Fruit fly (Drosophila melanogaster) whole organism, embryonic: ENCODE results near the gene pbl.

Experiments used
- Atf-2 ChIP-seq: fragments of 200-800 bp; sonication (Bioruptor generic); optimal IDR thresholded peaks from 2 replicates; lab custom pipeline; 2016; ENCODE audit warnings: missing biosample characterization, missing genetic modification characterization
- Awh ChIP-seq: fragments of 200-800 bp; sonication (Bioruptor generic); IDR thresholded peaks from 2 replicates; pipeline ENCODE4, ENCODE4 v1.3.6; 2022; ENCODE audit warnings: missing biosample characterization, missing genetic modification characterization
- C15 ChIP-seq: fragments of 200-800 bp; sonication (Bioruptor generic); IDR thresholded peaks from 3 replicates; pipeline ENCODE4 v1.3.6; 2022; ENCODE audit warnings: missing biosample characterization, missing genetic modification characterization
- CG10543 ChIP-seq: fragments of 200-800 bp; sonication (Bioruptor generic); optimal IDR thresholded peaks from 3 replicates; lab custom pipeline; 2017; ENCODE audit warnings: missing biosample characterization, mild to moderate bottlenecking, missing genetic modification characterization, moderate library complexity
- CG11085 ChIP-seq: fragments of 200-800 bp; sonication (Bioruptor generic); IDR thresholded peaks from 2 replicates; pipeline ENCODE4 v1.3.6; 2022; ENCODE audit warnings: missing biosample characterization, missing genetic modification characterization
- CG11093 ChIP-seq: fragments of 200-800 bp; sonication (Bioruptor generic); IDR thresholded peaks from 3 replicates; pipeline ENCODE4 v1.3.6; 2022; ENCODE audit warnings: missing biosample characterization, missing genetic modification characterization
- CG11398 ChIP-seq: fragments of 200-800 bp; sonication (Bioruptor generic); optimal IDR thresholded peaks from 2 replicates; lab custom pipeline; 2016; ENCODE audit warnings: missing biosample characterization, missing genetic modification characterization
- CG11723 ChIP-seq: fragments of 200-800 bp; sonication (Bioruptor generic); optimal IDR thresholded peaks from 2 replicates; lab custom pipeline; 2017; ENCODE audit warnings: missing biosample characterization, mild to moderate bottlenecking, missing genetic modification characterization
- CG12071 ChIP-seq: fragments of 200-800 bp; sonication (Bioruptor generic); optimal IDR thresholded peaks from 3 replicates; lab custom pipeline; 2018; ENCODE audit warnings: missing biosample characterization, mild to moderate bottlenecking, missing genetic modification characterization
- CG12219 ChIP-seq: fragments of 200-800 bp; sonication (Bioruptor generic); optimal IDR thresholded peaks from 3 replicates; lab custom pipeline; 2018; ENCODE audit warnings: missing biosample characterization, mild to moderate bottlenecking, missing genetic modification characterization
- CG13624 ChIP-seq: fragments of 200-800 bp; sonication (Bioruptor generic); optimal IDR thresholded peaks from 2 replicates; lab custom pipeline; 2016; ENCODE audit warnings: missing biosample characterization, missing genetic modification characterization
- CG15073 ChIP-seq: fragments of 200-800 bp; sonication (Bioruptor generic); optimal IDR thresholded peaks from 2 replicates; lab custom pipeline; 2016; ENCODE audit warnings: missing biosample characterization, missing genetic modification characterization
- CG17361 ChIP-seq: fragments of 200-800 bp; sonication (Bioruptor generic); IDR thresholded peaks from 3 replicates; pipeline ENCODE4 v1.3.6; 2022; ENCODE audit warnings: missing biosample characterization, missing genetic modification characterization
- CG17385 ChIP-seq: fragments of 200-800 bp; sonication (Bioruptor generic); optimal IDR thresholded peaks from 3 replicates; lab custom pipeline; 2018; ENCODE audit warnings: missing biosample characterization, mild to moderate bottlenecking, missing genetic modification characterization
- CG2116 ChIP-seq: fragments of 200-800 bp; sonication (Bioruptor generic); optimal IDR thresholded peaks from 3 replicates; lab custom pipeline; 2018; ENCODE audit warnings: missing biosample characterization, mild to moderate bottlenecking, missing genetic modification characterization
- CG32772 ChIP-seq: fragments of 200-800 bp; sonication (Bioruptor generic); IDR thresholded peaks from 2 replicates; pipeline ENCODE4 v1.3.6; 2022; ENCODE audit warnings: missing biosample characterization, missing genetic modification characterization
- CG4730 ChIP-seq: fragments of 200-800 bp; sonication (Bioruptor generic); IDR thresholded peaks from 2 replicates; pipeline ENCODE4 v1.3.6; 2022; ENCODE audit warnings: missing biosample characterization, missing genetic modification characterization
- CG5953 ChIP-seq: fragments of 200-800 bp; sonication (Bioruptor generic); IDR thresholded peaks from 2 replicates; pipeline ENCODE4 v1.3.6; 2022; ENCODE audit warnings: missing biosample characterization, missing genetic modification characterization
- CG7271 ChIP-seq: fragments of 200-800 bp; sonication (Bioruptor generic); optimal IDR thresholded peaks from 2 replicates; lab custom pipeline; 2018; ENCODE audit warnings: missing biosample characterization, mild to moderate bottlenecking, missing genetic modification characterization, moderate library complexity
- CG7556 ChIP-seq: fragments of 200-800 bp; sonication (Bioruptor generic); optimal IDR thresholded peaks from 2 replicates; lab custom pipeline; 2017; ENCODE audit warnings: missing biosample characterization, mild to moderate bottlenecking, missing genetic modification characterization
- CG8281 ChIP-seq: fragments of 200-800 bp; sonication (Bioruptor generic); optimal IDR thresholded peaks from 2 replicates; lab custom pipeline; 2018; ENCODE audit warnings: missing biosample characterization, mild to moderate bottlenecking, missing genetic modification characterization, moderate library complexity
- CG8478 ChIP-seq: fragments of >200 bp; optimal IDR thresholded peaks from 2 replicates; lab custom pipeline; 2018
- CG9876 ChIP-seq: fragments of 200-800 bp; sonication (Bioruptor generic); optimal IDR thresholded peaks from 2 replicates; lab custom pipeline; 2016; ENCODE audit warnings: missing biosample characterization, missing genetic modification characterization
- Eip74EF ChIP-seq, 2 experiments: fragments of 200-800 bp in 1 of 2; fragments of >200 bp in 1 of 2; sonication (Bioruptor generic) in 1 of 2; optimal IDR thresholded peaks; 2 replicates each; lab custom pipeline; 2017 to 2019; ENCODE audit warnings: missing biosample characterization in 2 of 2, missing genetic modification characterization in 2 of 2, mild to moderate bottlenecking in 1 of 2, moderate library complexity in 1 of 2
- Elba2 ChIP-seq: fragments of 200-800 bp; sonication (Bioruptor generic); optimal IDR thresholded peaks from 3 replicates; lab custom pipeline; 2016; ENCODE audit warnings: missing biosample characterization, missing genetic modification characterization
- Ets65A ChIP-seq: fragments of 200-800 bp; sonication (Bioruptor generic); peaks from one replicate; lab custom pipeline; 2016; ENCODE audit warnings: missing biosample characterization, missing genetic modification characterization
- HmgZ ChIP-seq: fragments of 200-800 bp; sonication (Bioruptor generic); optimal IDR thresholded peaks from 2 replicates; lab custom pipeline; 2018; ENCODE audit warnings: missing biosample characterization, mild to moderate bottlenecking, missing genetic modification characterization
- Hr3 ChIP-seq: fragments of 200-800 bp; sonication (Bioruptor generic); optimal IDR thresholded peaks from 3 replicates; lab custom pipeline; 2016; ENCODE audit warnings: missing biosample characterization, missing genetic modification characterization
- Med ChIP-seq: fragments of 200-800 bp; sonication (Bioruptor generic); peaks from one replicate; lab custom pipeline; 2016; ENCODE audit warnings: missing biosample characterization, missing genetic modification characterization, mild to moderate bottlenecking, inconsistent platforms, moderate library complexity
- Myb ChIP-seq: fragments of 200-800 bp; sonication (Bioruptor generic); optimal IDR thresholded peaks from 2 replicates; lab custom pipeline; 2016; ENCODE audit warnings: missing biosample characterization, missing genetic modification characterization
- Nf-YA ChIP-seq: fragments of 200-800 bp; sonication (Bioruptor generic); IDR thresholded peaks from 2 replicates; pipeline ENCODE4 v1.3.6; 2022; ENCODE audit warnings: missing biosample characterization, missing genetic modification characterization
- NfI ChIP-seq: fragments of 200-800 bp; sonication (Bioruptor generic); optimal IDR thresholded peaks from 3 replicates; lab custom pipeline; 2018; ENCODE audit warnings: missing biosample characterization, mild to moderate bottlenecking, missing genetic modification characterization, moderate library complexity
- Optix ChIP-seq: fragments of 200-800 bp; sonication (Bioruptor generic); IDR thresholded peaks from 3 replicates; pipeline ENCODE4 v1.3.6; 2022; ENCODE audit warnings: missing biosample characterization, missing genetic modification characterization
- Ptx1 ChIP-seq: fragments of 200-800 bp; sonication (Bioruptor generic); IDR thresholded peaks from 2 replicates; pipeline ENCODE4 v1.3.6; 2022; ENCODE audit warnings: missing biosample characterization, missing genetic modification characterization
- Sry-β ChIP-seq: fragments of 200-800 bp; sonication (Bioruptor generic); optimal IDR thresholded peaks from 2 replicates; lab custom pipeline; 2018; ENCODE audit warnings: missing biosample characterization, mild to moderate bottlenecking, missing genetic modification characterization, moderate library complexity
- crol ChIP-seq: fragments of 200-800 bp; sonication (Bioruptor generic); IDR thresholded peaks from 2 replicates; pipeline ENCODE4 v1.3.6; 2022; ENCODE audit warnings: missing biosample characterization, missing genetic modification characterization
- en ChIP-seq: fragments of 200-800 bp; sonication (Bioruptor generic); optimal IDR thresholded peaks from 2 replicates; lab custom pipeline; 2016; ENCODE audit warnings: missing biosample characterization, missing genetic modification characterization
- exex ChIP-seq: fragments of 200-800 bp; sonication (Bioruptor generic); optimal IDR thresholded peaks from 4 replicates; lab custom pipeline; 2018; ENCODE audit warnings: missing biosample characterization, mild to moderate bottlenecking, missing genetic modification characterization, moderate library complexity
- gcm2 ChIP-seq: fragments of 200-800 bp; sonication (Bioruptor generic); optimal IDR thresholded peaks from 2 replicates; lab custom pipeline; 2016; ENCODE audit warnings: missing biosample characterization, missing genetic modification characterization
- grau ChIP-seq: fragments of 200-800 bp; optimal IDR thresholded peaks from 3 replicates; lab custom pipeline; 2019; ENCODE audit warnings: missing biosample characterization, mild to moderate bottlenecking, missing genetic modification characterization, moderate library complexity
- gt ChIP-seq: fragments of 200-800 bp; sonication (Bioruptor generic); IDR thresholded peaks from 2 replicates; pipeline ENCODE4 v1.3.6; 2022; ENCODE audit warnings: missing biosample characterization, missing genetic modification characterization
- ind ChIP-seq: fragments of 200-800 bp; sonication (Bioruptor generic); optimal IDR thresholded peaks from 3 replicates; lab custom pipeline; 2016; ENCODE audit warnings: missing biosample characterization, missing genetic modification characterization
- ken ChIP-seq: fragments of 200-800 bp; sonication (Bioruptor generic); IDR thresholded peaks from 3 replicates; pipeline ENCODE4 v1.3.6; 2022; ENCODE audit warnings: missing biosample characterization, missing genetic modification characterization
- kni ChIP-seq: fragments of 200-800 bp; sonication (Bioruptor generic); optimal IDR thresholded peaks from 3 replicates; lab custom pipeline; 2017; ENCODE audit warnings: mild to moderate bottlenecking, missing biosample characterization, missing genetic modification reagents, missing genetic modification characterization
- lov ChIP-seq, 2 experiments: fragments of 200-800 bp in 1 of 2; fragments of >200 bp in 1 of 2; sonication (Bioruptor generic) in 1 of 2; IDR thresholded peaks in 1 of 2; optimal IDR thresholded peaks in 1 of 2; 2 replicates in 1 of 2; 3 replicates in 1 of 2; pipeline versions ENCODE4 v1.3.6 to Lab custom; 2017 to 2022; ENCODE audit warnings: missing biosample characterization in 1 of 2, missing genetic modification characterization in 1 of 2
- luna ChIP-seq: fragments of 200-800 bp; sonication (Bioruptor generic); optimal IDR thresholded peaks from 2 replicates; lab custom pipeline; 2016; ENCODE audit warnings: missing biosample characterization, missing genetic modification characterization
- pan ChIP-seq, 4 experiments: fragments of >200 bp in 3 of 4; fragments of 200-800 bp in 1 of 4; sonication (Bioruptor generic) in 1 of 4; optimal IDR thresholded peaks in 3 of 4; IDR thresholded peaks in 1 of 4; 2 replicates each; pipeline versions ENCODE4 v1.3.6 to Lab custom; 2017 to 2022; ENCODE audit warnings: missing biosample characterization in 2 of 4, missing genetic modification characterization in 2 of 4, mixed read lengths in 1 of 4
- slp2 ChIP-seq: fragments of 200-800 bp; sonication (Bioruptor generic); optimal IDR thresholded peaks from 2 replicates; lab custom pipeline; 2016; ENCODE audit warnings: missing biosample characterization, missing genetic modification characterization
- tio ChIP-seq: fragments of 200-800 bp; sonication (Bioruptor generic); optimal IDR thresholded peaks from 2 replicates; lab custom pipeline; 2017; ENCODE audit warnings: missing biosample characterization, missing genetic modification characterization, inconsistent platforms
- unpg ChIP-seq: fragments of 200-800 bp; sonication (Bioruptor generic); optimal IDR thresholded peaks from 3 replicates; lab custom pipeline; 2018; ENCODE audit warnings: missing biosample characterization, mild to moderate bottlenecking, missing genetic modification characterization, moderate library complexity

The pbl gene

DNA sequence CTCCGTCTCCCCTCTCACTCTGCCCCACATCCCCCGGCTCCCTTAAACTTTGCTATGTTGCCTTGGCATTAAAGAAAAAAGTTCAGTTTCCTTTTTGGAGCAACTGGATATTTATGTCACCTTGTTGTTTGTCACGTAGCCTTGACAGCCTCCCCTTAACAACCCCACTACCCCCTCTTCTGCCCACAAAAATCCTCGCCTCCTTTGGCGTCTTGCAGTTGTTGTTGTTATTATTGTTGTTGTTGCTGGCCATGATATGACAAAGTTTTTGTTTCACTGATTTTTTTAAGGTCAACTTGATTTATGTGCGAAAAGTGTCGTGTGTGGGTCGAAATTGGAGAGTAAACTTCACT is 41.4 kb downstream of the pbl start (continued):
- TF ChIP-seq CG4730 (GFP tag; lab: Robert Waterston, UW) (no peak), Ets65A (GFP tag; lab: Kevin White, UChicago) (peak; percentile 87), Ptx1 (no peak), CG8281 (tag; lab: Kevin White, UChicago) (no peak), slp2 (GFP tag; lab: Kevin White, UChicago) (no peak), CG32772 (no peak), Nf-YA (GFP tag; lab: Robert Waterston, UW) (no peak), tio (no peak), Myb (GFP tag; lab: Kevin White, UChicago) (no peak), CG9876 (no peak), kni (no peak), CG13624 (no peak), crol (GFP tag; lab: Robert Waterston, UW) (peak; percentile 71), CG12071 (GFP tag; lab: Kevin White, UChicago) (no peak), CG5953 (no peak), C15 (no peak), Optix (0 out of 3 replicates have a peak, but pooled peaks have one; percentile 29), ind (no peak)

DNA sequence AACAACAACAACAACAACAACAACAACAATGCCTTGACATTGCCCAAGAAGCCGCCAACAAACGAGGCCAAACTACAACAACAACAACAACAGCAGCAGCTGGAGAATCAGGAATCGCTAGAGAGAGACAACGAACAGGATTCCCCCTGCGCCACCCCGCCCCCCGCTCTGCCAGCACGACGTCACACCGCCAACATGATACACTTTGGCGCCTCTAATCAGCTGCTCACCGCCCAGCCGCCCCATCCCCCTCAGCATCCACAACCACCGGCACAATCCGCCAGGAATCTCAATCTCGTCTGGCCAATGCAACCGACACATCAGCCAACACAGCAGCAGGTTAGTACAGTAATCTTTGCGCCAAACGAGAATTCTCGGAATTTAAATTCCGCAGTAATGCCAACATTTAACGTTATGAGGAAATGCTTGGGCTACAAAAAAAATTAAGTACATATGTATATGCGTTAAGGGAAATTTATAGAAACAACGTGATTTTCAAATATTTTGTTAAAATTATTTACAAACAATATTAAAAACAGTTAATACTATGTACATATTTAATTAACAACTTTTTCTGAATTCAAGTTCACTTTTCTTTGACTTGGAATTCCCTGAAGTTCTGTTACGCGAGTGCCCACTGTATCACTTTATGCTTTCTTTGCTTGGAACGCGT is 41.9 kb downstream of the pbl start:
- no peak for TF ChIP-seq gcm2 (GFP tag; lab: Kevin White, UChicago)
- TF ChIP-seq ken (GFP tag; lab: Robert Waterston, UW) = 0 out of 3 replicates have a peak, but pooled peaks have one; percentile 37
- TF ChIP-seq Awh (GFP tag; lab: Robert Waterston, UW) = peak; percentile 52; the same call in 1 of the 2 replicates
- no peak for TF ChIP-seq CG8478 (lab: Kevin White, UChicago)
- TF ChIP-seq Sry-β (GFP tag; lab: Kevin White, UChicago) = no peak
- TF ChIP-seq CG11093 = no peak
- TF ChIP-seq CG17361 (GFP tag; lab: Robert Waterston, UW) = peak; percentile 73; the same call in 2 of the 3 replicates
- TF ChIP-seq HmgZ (tag; lab: Kevin White, UChicago) = no peak
- peak; percentile 11 for TF ChIP-seq Hr3
- TF ChIP-seq Eip74EF (GFP tag; optimal IDR thresholded peaks at IDR 0.05; lab: Kevin White, UChicago) = peak in 1 of 2 experiments; percentile 18
- no peak for TF ChIP-seq CG15073 (GFP tag; lab: Kevin White, UChicago)
- no peak for TF ChIP-seq CG11398 (GFP tag; lab: Kevin White, UChicago)
- peak; percentile 42 for TF ChIP-seq unpg (GFP tag; lab: Kevin White, UChicago)
- TF ChIP-seq pan (optimal IDR thresholded peaks at IDR 0.05; lab: Kevin White, UChicago) = no peak
- TF ChIP-seq pan (GFP tag; optimal IDR thresholded peaks at IDR 0.05 in 1 of 2, IDR thresholded peaks at IDR 0.05 in 1 of 2) = peak in 1 of 2 experiments; percentile 36
- TF ChIP-seq gt (GFP tag; lab: Robert Waterston, UW) = no peak
- peak; percentile 63 for TF ChIP-seq CG17385
- TF ChIP-seq CG11085 (GFP tag; lab: Robert Waterston, UW) = no peak
- no peak for TF ChIP-seq CG7271 (tag; lab: Kevin White, UChicago)
- TF ChIP-seq luna (GFP tag; lab: Kevin White, UChicago) = no peak
- no peak for TF ChIP-seq CG10543
- TF ChIP-seq NfI (GFP tag; lab: Kevin White, UChicago) = peak; percentile 13
- no peak for TF ChIP-seq Elba2 (GFP tag; lab: Kevin White, UChicago)
- TF ChIP-seq lov (optimal IDR thresholded peaks at IDR 0.05; lab: Kevin White, UChicago) = no peak
- TF ChIP-seq lov (GFP tag; IDR thresholded peaks at IDR 0.05; lab: Robert Waterston, UW) = no peak
- TF ChIP-seq grau (tag; lab: Kevin White, UChicago) = peak; percentile 90
- TF ChIP-seq Myb (GFP tag; lab: Kevin White, UChicago) = no peak
- TF ChIP-seq Med (GFP tag; lab: Kevin White, UChicago) = no peak
- TF ChIP-seq Atf-2 (GFP tag; lab: Kevin White, UChicago) = no peak
- peak; percentile 30 for TF ChIP-seq CG11723
- TF ChIP-seq CG2116 (GFP tag; lab: Kevin White, UChicago) = no peak
- TF ChIP-seq CG7556 (GFP tag; lab: Kevin White, UChicago) = peak; percentile 71
- TF ChIP-seq en (GFP tag; lab: Kevin White, UChicago) = no peak
- TF ChIP-seq CG12219 (GFP tag; lab: Kevin White, UChicago) = peak; percentile 6
- peak; percentile 59; the same call in 1 of the 2 replicates for TF ChIP-seq Ptx1
- no peak for TF ChIP-seq exex (tag; lab: Kevin White, UChicago)
